Fruit fly (Drosophila melanogaster): ENCODE data around the gene Oseg4.

Oseg4 gene

dm6 chr3L:1730873-1731272 is 4.7 kb downstream of the Oseg4 start, which contains the start of gene drpr (continued):
- TF ChIP-seq Poxn (GFP tag; IDR thresholded peaks at IDR 0.05) (no peak), CG15479 (GFP tag; optimal IDR thresholded peaks at IDR 0.05) (no peak), CG1602 (GFP tag; optimal IDR thresholded peaks at IDR 0.05) (no peak), CG18764 (GFP tag; optimal IDR thresholded peaks at IDR 0.05) (no peak), gem (tag; optimal IDR thresholded peaks at IDR 0.05) (peak; percentile 11), CG43689 (GFP tag; IDR thresholded peaks at IDR 0.05) (no peak), CG18599 (GFP tag; optimal IDR thresholded peaks at IDR 0.05) (no peak), Oli (tag; optimal IDR thresholded peaks at IDR 0.05) (no peak), tna (GFP tag; IDR thresholded peaks at IDR 0.05; ENCODE audit: partially characterized antibody) (peak; percentile 42; the same call in 1 of the 2 replicates), Ada2b (GFP tag; IDR thresholded peaks at IDR 0.05) (no peak), CG10959 (GFP tag; IDR thresholded peaks at IDR 0.05) (no peak), CHES-1-like (GFP tag; optimal IDR thresholded peaks at IDR 0.05) (peak; percentile 19), ftz-f1 (GFP tag; optimal IDR thresholded peaks at IDR 0.05) (peak; percentile 1), Atf3 (GFP tag; optimal IDR thresholded peaks at IDR 0.05) (no peak), mam (GFP tag; optimal IDR thresholded peaks at IDR 0.05) (no peak), CG16813 (GFP tag; IDR thresholded peaks at IDR 0.05; ENCODE audit: partially characterized antibody) (0 out of 3 replicates have a peak, but pooled peaks have one; percentile 38), CG2129 (GFP tag; IDR thresholded peaks at IDR 0.05; ENCODE audit: partially characterized antibody) (no peak), CG17186 (GFP tag; optimal IDR thresholded peaks at IDR 0.05) (peak; percentile 11), ranshi (GFP tag; IDR thresholded peaks at IDR 0.05) (no peak; the same call in 1 of the 2 replicates), bowl (GFP tag; IDR thresholded peaks at IDR 0.05) (no peak), CG5245 (GFP tag; optimal IDR thresholded peaks at IDR 0.05) (no peak), HLH54F (GFP tag; optimal IDR thresholded peaks at IDR 0.05) (no peak), kni (GFP tag; optimal IDR thresholded peaks at IDR 0.05) (peak; percentile 2), dm (GFP tag; optimal IDR thresholded peaks at IDR 0.05) (no peak), gfzf (GFP tag; optimal IDR thresholded peaks at IDR 0.05) (peak; percentile 94), Adf1 (GFP tag; IDR thresholded peaks at IDR 0.05) (no peak), CG2202 (tag; optimal IDR thresholded peaks at IDR 0.05) (peak; percentile 6), Scr (GFP tag; IDR thresholded peaks at IDR 0.05; ENCODE audit: partially characterized antibody) (peak; percentile 21; the same call in 1 of the 2 replicates), CG14710 (tag; optimal IDR thresholded peaks at IDR 0.05) (peak; percentile 74), sna (GFP tag; IDR thresholded peaks at IDR 0.05; ENCODE audit: partially characterized antibody) (no peak), ci (GFP tag; IDR thresholded peaks at IDR 0.05) (peak; percentile 61; the same call in 2 of the 3 replicates), wek (GFP tag; optimal IDR thresholded peaks at IDR 0.05) (peak; percentile 30), CG34224 (GFP tag; IDR thresholded peaks at IDR 0.05; ENCODE audit: partially characterized antibody) (no peak), Med (GFP tag) (peak; percentile 90), gcm2 (GFP tag; optimal IDR thresholded peaks at IDR 0.05) (no peak), CG1647 (GFP tag; optimal IDR thresholded peaks at IDR 0.05) (no peak), Trl (optimal IDR thresholded peaks at IDR 0.05) (no peak), Trl (GFP tag; optimal IDR thresholded peaks at IDR 0.05) (peak; percentile 2), sd (tag; optimal IDR thresholded peaks at IDR 0.05) (no peak), CG7928 (GFP tag; optimal IDR thresholded peaks at IDR 0.05) (no peak), Bdp1 (GFP tag; optimal IDR thresholded peaks at IDR 0.05) (peak; percentile 28), CG9797 (GFP tag; optimal IDR thresholded peaks at IDR 0.05) (peak; percentile 95), Lim3 (GFP tag; IDR thresholded peaks at IDR 0.05) (no peak), nerfin-2 (GFP tag; IDR thresholded peaks at IDR 0.05; ENCODE audit: partially characterized antibody) (no peak), CG42726 (GFP tag; IDR thresholded peaks at IDR 0.05; ENCODE audit: partially characterized antibody) (peak; percentile 46; the same call in 1 of the 2 replicates), shn (GFP tag; optimal IDR thresholded peaks at IDR 0.05) (no peak), Lpt (GFP tag; optimal IDR thresholded peaks at IDR 0.05) (no peak), hbn (GFP tag; IDR thresholded peaks at IDR 0.05; ENCODE audit: partially characterized antibody) (no peak), CG34376 (GFP tag; optimal IDR thresholded peaks at IDR 0.05) (peak; percentile 13), Lhr (GFP tag; optimal IDR thresholded peaks at IDR 0.05) (no peak), tgo (GFP tag; IDR thresholded peaks at IDR 0.05) (no peak)
